Worm (Caenorhabditis elegans) whole organism, mixed stage, embryonic: ENCODE data around the gene K03B4.2.

ENCODE experiments used
- blmp-1 ChIP-seq: fragments of 150-350 bp; optimal IDR thresholded peaks from 2 replicates; lab custom pipeline; 2014; ENCODE audit warnings: missing biosample characterization, missing genetic modification characterization
- ceh-83 ChIP-seq: fragments of 200-800 bp; sonication (Bioruptor generic); optimal IDR thresholded peaks from 2 replicates; lab custom pipeline; 2018; ENCODE audit warnings: mild to moderate bottlenecking, missing genetic modification characterization, missing compliant biosample characterization
- elt-1 ChIP-seq: sonication (generic microtip); optimal IDR thresholded peaks from 2 replicates; lab custom pipeline; 2017; ENCODE audit warnings: missing genetic modification characterization, mild to moderate bottlenecking, missing compliant biosample characterization, antibody characterized with exemption, moderate library complexity, borderline replicate concordance; ENCODE audit not compliant: insufficient read depth
- hlh-1 ChIP-seq: fragments of 150-350 bp; optimal IDR thresholded peaks from 2 replicates; lab custom pipeline; 2014; ENCODE audit warnings: missing biosample characterization, missing genetic modification reagents, missing genetic modification characterization
- mab-5 ChIP-seq: fragments of 150-350 bp; optimal IDR thresholded peaks from 2 replicates; lab custom pipeline; 2014; ENCODE audit warnings: missing biosample characterization, missing genetic modification characterization
- nhr-12 ChIP-seq: fragments of 150-350 bp; optimal IDR thresholded peaks from 2 replicates; lab custom pipeline; 2014; ENCODE audit warnings: missing biosample characterization, missing genetic modification characterization
- nhr-237 ChIP-seq: fragments of 150-350 bp; optimal IDR thresholded peaks from 2 replicates; lab custom pipeline; 2014; ENCODE audit warnings: missing biosample characterization, missing genetic modification characterization
- nhr-28 ChIP-seq: fragments of 150-350 bp; optimal IDR thresholded peaks from 2 replicates; lab custom pipeline; 2014; ENCODE audit warnings: missing biosample characterization, missing genetic modification characterization
- unc-62 ChIP-seq: fragments of 150-350 bp; optimal IDR thresholded peaks from 2 replicates; lab custom pipeline; 2014; ENCODE audit warnings: missing biosample characterization, missing genetic modification reagents, missing genetic modification characterization
- ztf-11 ChIP-seq: fragments of 150-350 bp; optimal IDR thresholded peaks from 2 replicates; lab custom pipeline; 2014; ENCODE audit warnings: missing biosample characterization, missing genetic modification characterization

- no peak for TF ChIP-seq nhr-28
- TF ChIP-seq ceh-83 (GFP tag; lab: Kevin White, UChicago): no peak
- TF ChIP-seq nhr-12 (tag; lab: Kevin White, UChicago): no peak
- TF ChIP-seq hlh-1 (tag; lab: Kevin White, UChicago): no peak
- no peak for TF ChIP-seq blmp-1 (tag; lab: Kevin White, UChicago)
- TF ChIP-seq nhr-237: no peak
- no peak for TF ChIP-seq unc-62 (GFP tag; lab: Kevin White, UChicago)
- TF ChIP-seq elt-1 (tag; lab: Kevin White, UChicago): no peak
- TF ChIP-seq ztf-11 (tag; lab: Kevin White, UChicago): no peak
- no peak for TF ChIP-seq mab-5 (tag; lab: Kevin White, UChicago)
Observed at ce11 chrV:4700189-4700588, 12.4 kb downstream of the K03B4.2 start, which contains the start of gene ZC266.1.
